Worm (Caenorhabditis elegans): ENCODE results near the gene ZK381.2.

ZK381.2 gene

DNA sequence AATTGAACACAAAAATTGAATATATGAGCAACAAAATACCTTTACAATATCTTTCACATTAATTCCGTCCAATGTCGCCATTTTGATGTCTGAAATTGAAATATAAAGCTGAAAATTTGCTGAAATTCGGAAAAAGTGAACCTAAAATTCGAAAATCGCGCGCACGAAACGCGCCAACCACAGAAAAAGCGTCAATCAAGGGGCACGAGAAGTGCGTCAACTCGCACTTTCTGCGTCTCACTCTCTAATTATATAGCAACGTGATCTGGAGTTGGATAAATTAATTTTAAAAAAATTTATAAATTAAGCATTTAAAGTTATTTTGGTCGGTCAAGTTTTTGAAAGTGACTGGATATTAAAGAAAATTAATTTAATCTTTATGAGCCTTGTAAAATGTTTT is 46.0 kb upstream of the ZK381.2 start, which contains the start of gene ruvb-2 (continued):
- TF ChIP-seq ceh-100 (GFP tag; IDR thresholded peaks at IDR 0.05) (peak; percentile 26; the same call in 1 of the 2 replicates), lin-35 (GFP tag; optimal IDR thresholded peaks at IDR 0.05) (peak in 1 of 3 experiments; percentile 81), pbrm-1 (GFP tag; IDR thresholded peaks at IDR 0.05) (peak; percentile 70; the same call in 1 of the 2 replicates), somi-1 (GFP tag; optimal IDR thresholded peaks at IDR 0.05) (peak; percentile 65), F33H1.4 (GFP tag; IDR thresholded peaks at IDR 0.05) (peak; percentile 77), ztf-18 (tag; optimal IDR thresholded peaks at IDR 0.05) (peak; percentile 97), F23B12.7 (tag; optimal IDR thresholded peaks at IDR 0.05; ENCODE audit: insufficient read depth) (peak; percentile 71), lin-54 (GFP tag; optimal IDR thresholded peaks at IDR 0.05) (peak; percentile 91), snpc-1.3 (tag; optimal IDR thresholded peaks at IDR 0.05; ENCODE audit: insufficient read depth) (peak; percentile 56)

DNA sequence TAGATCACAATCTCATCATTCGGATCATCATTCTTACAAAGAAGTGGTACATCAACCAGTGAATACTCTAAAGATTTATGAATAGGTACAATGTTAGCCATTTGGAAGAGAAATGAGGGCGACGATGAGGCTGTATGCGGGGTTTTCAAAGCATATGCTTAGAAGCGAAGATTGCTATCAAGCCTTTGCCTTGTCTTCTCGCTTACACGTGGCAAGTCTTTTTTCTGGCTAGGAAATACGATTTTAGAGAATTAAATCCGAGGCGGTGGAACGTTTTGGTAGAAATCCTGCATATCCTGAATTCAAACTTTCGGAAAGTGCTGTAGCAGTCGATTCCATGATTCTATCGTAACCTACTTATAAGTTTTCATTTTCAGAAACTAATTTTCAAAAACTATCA is 45.2 kb upstream of the ZK381.2 start, which contains the start of gene T22D1.18:
Gene T22D1.18 (minus strand): TSS at position 101 of the 400 bp plus-strand sequence.
- no peak for TF ChIP-seq lag-1 (GFP tag; IDR thresholded peaks at IDR 0.05)
- no peak for TF ChIP-seq zim-3 (tag; optimal IDR thresholded peaks at IDR 0.05)
- TF ChIP-seq lsy-27 (tag; optimal IDR thresholded peaks at IDR 0.05; ENCODE audit: borderline replicate concordance, insufficient read depth), result no peak
- no peak for TF ChIP-seq dpff-1 (tag; optimal IDR thresholded peaks at IDR 0.05)
- no peak for TF ChIP-seq Y56A3A.18 (GFP tag; IDR thresholded peaks at IDR 0.05)
- no peak for TF ChIP-seq hlh-26 (GFP tag; conservative IDR thresholded peaks at IDR 0.05)
- TF ChIP-seq lin-54 (GFP tag; optimal IDR thresholded peaks at IDR 0.05), result no peak
- TF ChIP-seq dpl-1 (GFP tag; optimal IDR thresholded peaks at IDR 0.05), result no peak
- no peak for TF ChIP-seq hmg-20 (GFP tag; IDR thresholded peaks at IDR 0.05)
- TF ChIP-seq nhr-120 (GFP tag; IDR thresholded peaks at IDR 0.05), result no peak

DNA sequence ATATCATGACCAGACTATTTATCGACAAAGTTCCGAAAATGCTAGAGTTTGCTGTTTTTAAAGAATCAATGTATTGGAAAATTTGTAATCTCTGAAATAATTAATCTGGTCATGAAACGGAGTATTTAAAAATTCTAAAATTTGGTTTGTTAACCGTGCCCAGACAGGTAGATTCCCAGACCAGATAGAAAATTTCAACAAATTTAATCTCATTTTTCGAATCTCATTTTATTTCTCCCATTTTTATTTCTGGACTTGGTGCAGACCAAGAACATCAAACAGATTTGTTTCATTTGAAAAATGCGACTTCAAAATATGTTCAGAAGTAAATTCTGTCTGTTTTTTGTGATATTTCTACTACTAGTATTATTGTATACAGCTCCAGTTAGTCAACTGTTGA is 42.2 kb upstream of the ZK381.2 start, which contains the start of gene T22D1.1:
Gene T22D1.1 (plus strand): TSS at position 301 of the 400 bp plus-strand sequence.
- no peak for TF ChIP-seq pha-4 (tag; optimal IDR thresholded peaks at IDR 0.05)
- no peak for TF ChIP-seq madf-6 (GFP tag; IDR thresholded peaks at IDR 0.05)
- no peak for TF ChIP-seq snpc-3.4 (tag; optimal IDR thresholded peaks at IDR 0.05)
- no peak for TF ChIP-seq mxl-1 (tag; optimal IDR thresholded peaks at IDR 0.05)
- TF ChIP-seq athp-1 (tag; optimal IDR thresholded peaks at IDR 0.05), result no peak
- TF ChIP-seq gei-17 (GFP tag; optimal IDR thresholded peaks at IDR 0.05), result no peak
- TF ChIP-seq Y67H2A.10 (GFP tag; conservative IDR thresholded peaks at IDR 0.05), result no peak
- TF ChIP-seq lin-35 (GFP tag; optimal IDR thresholded peaks at IDR 0.05), result no peak
- no peak for TF ChIP-seq lsl-1 (GFP tag; optimal IDR thresholded peaks at IDR 0.05)
- no peak for TF ChIP-seq dpff-1 (tag; optimal IDR thresholded peaks at IDR 0.05)
- no peak for TF ChIP-seq mel-28 (tag; optimal IDR thresholded peaks at IDR 0.05; ENCODE audit: borderline replicate concordance)
- no peak for TF ChIP-seq snpc-1.1 (tag; optimal IDR thresholded peaks at IDR 0.05; ENCODE audit: insufficient read depth)
- TF ChIP-seq K12H6.12 (tag; optimal IDR thresholded peaks at IDR 0.05), result no peak
- no peak for TF ChIP-seq dox-1 (GFP tag; IDR thresholded peaks at IDR 0.05)
- TF ChIP-seq C06A6.2 (GFP tag; conservative IDR thresholded peaks at IDR 0.05), result no peak
- TF ChIP-seq bed-2 (GFP tag; IDR thresholded peaks at IDR 0.05), result no peak
- no peak for TF ChIP-seq ceh-58 (GFP tag; IDR thresholded peaks at IDR 0.05)

DNA sequence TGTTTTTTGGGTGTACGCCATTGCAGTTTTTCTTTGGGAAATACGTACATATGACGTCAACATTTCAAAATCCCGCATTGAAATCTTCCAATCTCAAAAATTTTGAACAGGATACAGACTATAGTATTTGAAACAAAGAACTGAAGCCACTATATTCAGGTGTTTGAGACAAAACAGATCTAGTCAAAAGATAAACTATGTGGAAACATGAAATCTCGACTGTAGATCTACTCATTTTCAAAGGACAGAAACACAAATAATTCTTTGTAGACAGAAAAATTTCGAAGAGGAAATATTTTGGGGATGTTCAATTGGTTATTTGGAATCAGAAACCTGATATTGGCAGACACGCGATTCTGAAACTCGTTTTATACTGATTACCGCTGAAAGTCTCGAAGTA is 39.8 kb upstream of the ZK381.2 start:
- TF ChIP-seq dpff-1 (tag; optimal IDR thresholded peaks at IDR 0.05), result no peak
- no peak for TF ChIP-seq snpc-1.3 (tag; optimal IDR thresholded peaks at IDR 0.05; ENCODE audit: insufficient read depth)
- no peak for TF ChIP-seq Y53F4B.3 (GFP tag; IDR thresholded peaks at IDR 0.05)
- no peak for TF ChIP-seq madf-3 (GFP tag; IDR thresholded peaks at IDR 0.05)
- TF ChIP-seq akir-1 (GFP tag; optimal IDR thresholded peaks at IDR 0.05), result no peak
- TF ChIP-seq ets-4 (GFP tag; optimal IDR thresholded peaks at IDR 0.05), result no peak
- TF ChIP-seq mes-4 (tag; optimal IDR thresholded peaks at IDR 0.05), result no peak
- no peak for TF ChIP-seq fkh-3 (tag; optimal IDR thresholded peaks at IDR 0.05)
- no peak for TF ChIP-seq Y67H2A.10 (GFP tag; conservative IDR thresholded peaks at IDR 0.05)
- no peak for TF ChIP-seq T26A5.8 (tag; optimal IDR thresholded peaks at IDR 0.05)
- no peak for TF ChIP-seq lir-1 (GFP tag; conservative IDR thresholded peaks at IDR 0.05)
- TF ChIP-seq somi-1 (GFP tag; optimal IDR thresholded peaks at IDR 0.05), result no peak
- TF ChIP-seq ztf-25 (GFP tag; IDR thresholded peaks at IDR 0.05), result no peak
- TF ChIP-seq aptf-2 (GFP tag; conservative IDR thresholded peaks at IDR 0.05), result no peak
- TF ChIP-seq D2030.7 (GFP tag; IDR thresholded peaks at IDR 0.05), result no peak

Measured in whole organism, young adult.